Worm (Caenorhabditis elegans) whole organism, L1 larva: ENCODE measurements around the gene srt-59.
A peak's percentile ranks its signal among the peaks of the same experiment; 100 is the strongest.

ENCODE experiments used
- C04F5.9 ChIP-seq: sonication (generic microtip); optimal IDR thresholded peaks from 2 replicates; lab custom pipeline; 2016; ENCODE audit warnings: missing genetic modification characterization, missing compliant biosample characterization
- C16A3.4 ChIP-seq: fragments of 150-350 bp; optimal IDR thresholded peaks from 2 replicates; lab custom pipeline; 2014; ENCODE audit warnings: missing biosample characterization, missing genetic modification characterization
- F16B12.6 ChIP-seq: fragments of 150-350 bp; optimal IDR thresholded peaks from 2 replicates; lab custom pipeline; 2014; ENCODE audit warnings: missing biosample characterization, missing genetic modification characterization
- aha-1 ChIP-seq: fragments of 150-350 bp; optimal IDR thresholded peaks from 2 replicates; lab custom pipeline; 2014; ENCODE audit warnings: missing biosample characterization, missing genetic modification characterization
- alr-1 ChIP-seq: fragments of 200-800 bp; sonication (Bioruptor generic); optimal IDR thresholded peaks from 2 replicates; lab custom pipeline; 2018; ENCODE audit warnings: borderline replicate concordance, mild to moderate bottlenecking, missing genetic modification characterization, missing compliant biosample characterization
- aly-2 ChIP-seq: fragments of 150-350 bp; optimal IDR thresholded peaks from 2 replicates; lab custom pipeline; 2014; ENCODE audit warnings: missing biosample characterization, missing genetic modification characterization
- ama-1 ChIP-seq: fragments of 150-350 bp; optimal IDR thresholded peaks from 2 replicates; lab custom pipeline; 2014
- ceh-63 ChIP-seq: fragments of 200-800 bp; sonication (Bioruptor generic); optimal IDR thresholded peaks from 2 replicates; lab custom pipeline; 2018; ENCODE audit warnings: mild to moderate bottlenecking, missing genetic modification characterization, missing compliant biosample characterization
- ceh-8 ChIP-seq: fragments of 200-800 bp; sonication (Bioruptor generic); optimal IDR thresholded peaks from 2 replicates; lab custom pipeline; 2018; ENCODE audit warnings: mild to moderate bottlenecking, missing genetic modification characterization, moderate library complexity, missing compliant biosample characterization
- ceh-88 ChIP-seq: fragments of 200-800 bp; sonication (Bioruptor generic); IDR thresholded peaks from 2 replicates; pipeline ENCODE4 v1.3.6; 2022; ENCODE audit warnings: missing genetic modification characterization, missing compliant biosample characterization
- ces-1 ChIP-seq: fragments of 150-350 bp; optimal IDR thresholded peaks from 2 replicates; lab custom pipeline; 2014; ENCODE audit warnings: missing biosample characterization, missing genetic modification reagents, missing genetic modification characterization
- dpl-1 ChIP-seq, 3 experiments: fragments of 150-350 bp in 2 of 3; sonication (generic microtip) in 1 of 3; optimal IDR thresholded peaks; 2 replicates each; lab custom pipeline; 2014 to 2017; ENCODE audit warnings: missing biosample characterization in 3 of 3, missing genetic modification characterization in 3 of 3, missing genetic modification reagents in 3 of 3
- dsc-1 ChIP-seq: sonication (generic microtip); optimal IDR thresholded peaks from 2 replicates; lab custom pipeline; 2016; ENCODE audit warnings: mild to moderate bottlenecking, missing genetic modification characterization, missing compliant biosample characterization
- efl-1 ChIP-seq, 4 experiments: fragments of 150-350 bp; optimal IDR thresholded peaks in 3 of 4; peaks in 1 of 4; 1 replicate in 1 of 4; 2 replicates in 3 of 4; lab custom pipeline; 2014; ENCODE audit warnings: missing biosample characterization in 2 of 4, missing genetic modification characterization in 2 of 4, missing genetic modification reagents in 2 of 4
- egl-27 ChIP-seq, 2 experiments: fragments of 150-350 bp in 1 of 2; sonication (generic microtip); optimal IDR thresholded peaks; 3 replicates each; lab custom pipeline; 2017 to 2018; ENCODE audit warnings: missing biosample characterization in 2 of 2, missing genetic modification characterization in 2 of 2, missing genetic modification reagents in 2 of 2
- fkh-10 ChIP-seq: sonication (generic microtip); optimal IDR thresholded peaks from 2 replicates; lab custom pipeline; 2017; ENCODE audit warnings: missing biosample characterization, missing genetic modification reagents, missing genetic modification characterization
- hlh-17 ChIP-seq: fragments of 200-800 bp; sonication (Bioruptor generic); optimal IDR thresholded peaks from 2 replicates; lab custom pipeline; 2018; ENCODE audit warnings: missing genetic modification characterization, mild to moderate bottlenecking, missing compliant biosample characterization, moderate library complexity, borderline replicate concordance
- hpl-2 ChIP-seq: fragments of 150-350 bp; optimal IDR thresholded peaks from 2 replicates; lab custom pipeline; 2014; ENCODE audit warnings: missing biosample characterization, missing genetic modification reagents, missing genetic modification characterization
- irx-1 ChIP-seq: sonication (generic microtip); optimal IDR thresholded peaks from 2 replicates; lab custom pipeline; 2016; ENCODE audit warnings: missing genetic modification characterization, missing compliant biosample characterization
- isw-1 ChIP-seq: fragments of 200-800 bp; sonication (Bioruptor generic); IDR thresholded peaks from 2 replicates; pipeline ENCODE4 v1.3.6; 2022; ENCODE audit warnings: missing genetic modification characterization, missing compliant biosample characterization
- lin-13 ChIP-seq: fragments of 150-350 bp; optimal IDR thresholded peaks from 2 replicates; lab custom pipeline; 2014; ENCODE audit warnings: missing biosample characterization, missing genetic modification reagents, missing genetic modification characterization
- lin-14 ChIP-seq: fragments of 200-800 bp; sonication (Bioruptor generic); optimal IDR thresholded peaks from 2 replicates; lab custom pipeline; 2018; ENCODE audit warnings: mild to moderate bottlenecking, missing genetic modification characterization, moderate library complexity, missing compliant biosample characterization
- lin-35 ChIP-seq, 2 experiments: fragments of 150-350 bp; optimal IDR thresholded peaks; 2 replicates each; lab custom pipeline; 2014; ENCODE audit warnings: missing biosample characterization in 2 of 2, missing genetic modification characterization in 2 of 2, missing genetic modification reagents in 2 of 2
- mab-9 ChIP-seq: fragments of 200-800 bp; sonication (Bioruptor generic); IDR thresholded peaks from 2 replicates; pipeline ENCODE4 v1.3.6; 2022; ENCODE audit warnings: missing genetic modification reagents, missing genetic modification characterization, missing compliant biosample characterization
- mdl-1 ChIP-seq, 2 experiments: fragments of 150-350 bp; optimal IDR thresholded peaks; 2 replicates each; lab custom pipeline; 2014 to 2017; ENCODE audit warnings: missing biosample characterization in 2 of 2, missing genetic modification characterization in 2 of 2, inconsistent platforms in 1 of 2
- mef-2 ChIP-seq: fragments of 150-350 bp; optimal IDR thresholded peaks from 2 replicates; lab custom pipeline; 2014; ENCODE audit warnings: missing biosample characterization, missing genetic modification characterization
- nhr-12 ChIP-seq: sonication (generic microtip); optimal IDR thresholded peaks from 2 replicates; lab custom pipeline; 2017; ENCODE audit warnings: missing biosample characterization, missing genetic modification characterization
- nhr-19 ChIP-seq: fragments of 200-800 bp; sonication (Bioruptor generic); conservative IDR thresholded peaks from 2 replicates; pipeline ENCODE4 v1.3.6; 2022; ENCODE audit warnings: missing genetic modification characterization, missing compliant biosample characterization
- nhr-237 ChIP-seq: fragments of 150-350 bp; optimal IDR thresholded peaks from 2 replicates; lab custom pipeline; 2014; ENCODE audit warnings: missing biosample characterization, missing genetic modification characterization
- nhr-71 ChIP-seq: sonication (generic microtip); optimal IDR thresholded peaks from 2 replicates; lab custom pipeline; 2016; ENCODE audit warnings: mild to moderate bottlenecking, missing genetic modification characterization, moderate library complexity, missing compliant biosample characterization
- nhr-76 ChIP-seq: sonication (generic microtip); optimal IDR thresholded peaks from 2 replicates; lab custom pipeline; 2017; ENCODE audit warnings: missing biosample characterization, missing genetic modification characterization
- nhr-85 ChIP-seq: sonication (generic microtip); peaks from one replicate; lab custom pipeline; 2016; ENCODE audit warnings: missing genetic modification characterization, inconsistent platforms, missing compliant biosample characterization
- nhr-90 ChIP-seq: sonication (generic microtip); optimal IDR thresholded peaks from 2 replicates; lab custom pipeline; 2016; ENCODE audit warnings: mild to moderate bottlenecking, missing genetic modification characterization, missing compliant biosample characterization; ENCODE audit not compliant: poor library complexity
- pqm-1 ChIP-seq: sonication (generic microtip); optimal IDR thresholded peaks from 3 replicates; lab custom pipeline; 2017; ENCODE audit warnings: missing biosample characterization, missing genetic modification characterization
- rnt-1 ChIP-seq: sonication (generic microtip); optimal IDR thresholded peaks from 2 replicates; lab custom pipeline; 2016; ENCODE audit warnings: mild to moderate bottlenecking, missing genetic modification characterization, moderate library complexity, missing compliant biosample characterization
- snpc-4 ChIP-seq: fragments of 150-350 bp; optimal IDR thresholded peaks from 2 replicates; lab custom pipeline; 2014; ENCODE audit warnings: missing biosample characterization, missing genetic modification characterization
- unc-86 ChIP-seq: sonication (generic microtip); optimal IDR thresholded peaks from 2 replicates; lab custom pipeline; 2016; ENCODE audit warnings: missing genetic modification characterization, missing compliant biosample characterization
- unc-98 ChIP-seq: fragments of 200-800 bp; sonication (Bioruptor generic); IDR thresholded peaks from 2 replicates; pipeline ENCODE4 v1.3.6; 2022; ENCODE audit warnings: missing genetic modification characterization, missing compliant biosample characterization
- zip-4 ChIP-seq: fragments of 200-800 bp; sonication (Bioruptor generic); optimal IDR thresholded peaks from 2 replicates; lab custom pipeline; 2018; ENCODE audit warnings: mild to moderate bottlenecking, missing genetic modification characterization, moderate library complexity, missing compliant biosample characterization

srt-59 gene

DNA sequence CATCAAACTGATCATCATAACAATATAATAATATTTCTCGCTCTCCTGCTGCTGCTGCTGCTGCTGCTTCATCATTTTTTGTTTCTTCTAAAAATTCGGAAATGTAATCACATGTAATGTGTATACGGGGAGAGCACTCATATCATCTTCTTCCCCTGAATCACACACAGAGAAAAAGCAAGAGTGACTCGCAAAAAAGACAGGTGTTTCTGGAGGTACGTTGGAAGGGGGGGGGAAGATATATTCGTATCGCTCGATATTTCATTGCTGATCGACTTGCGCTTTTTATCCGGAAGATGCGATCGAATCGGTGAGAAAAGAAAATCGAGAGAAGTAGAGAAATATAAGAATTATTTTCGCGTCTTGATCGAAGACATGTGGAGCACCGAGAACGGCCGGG is 6.1 kb upstream of the srt-59 start (continued):
- TF ChIP-seq nhr-237 (tag; lab: Kevin White, UChicago) (no peak), C04F5.9 (no peak), egl-27 (tag; optimal IDR thresholded peaks at IDR 0.05; lab: Kevin White, UChicago) (no peak), ceh-63 (GFP tag; lab: Kevin White, UChicago) (no peak)
- TF ChIP-seq, all 84 proteins: peak for 8

DNA sequence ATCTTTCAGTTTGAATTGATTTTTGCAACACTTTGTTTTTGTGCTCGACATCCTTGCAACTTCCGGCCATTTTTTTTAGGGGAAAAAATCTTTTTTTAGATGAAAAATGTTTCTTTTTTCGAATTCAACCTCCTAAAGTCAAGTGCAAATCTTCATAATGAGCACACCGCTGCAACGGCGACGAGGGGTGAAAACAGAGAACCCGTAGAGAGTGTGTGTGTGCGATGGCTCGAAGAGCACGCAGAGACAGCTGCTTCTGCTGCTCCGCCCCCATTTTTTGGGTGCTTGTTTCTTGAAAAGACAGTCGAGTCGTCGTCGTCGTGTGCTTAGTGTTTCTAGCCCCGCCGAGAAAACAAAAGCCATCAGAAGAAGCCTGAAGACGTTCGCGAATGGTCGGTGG is 4.6 kb upstream of the srt-59 start, which contains the start of gene inx-18:
Gene inx-18, plus strand, starts transcription at position 301 of the 400 bp plus-strand sequence.
- TF ChIP-seq lin-13 (GFP tag; lab: Kevin White, UChicago) (no peak), irx-1 (tag; lab: Kevin White, UChicago) (no peak), nhr-71 (no peak), ces-1 (no peak), ceh-88 (GFP tag; lab: Robert Waterston, UW) (no peak), rnt-1 (tag; lab: Kevin White, UChicago) (peak; percentile 25), snpc-4 (no peak)

DNA sequence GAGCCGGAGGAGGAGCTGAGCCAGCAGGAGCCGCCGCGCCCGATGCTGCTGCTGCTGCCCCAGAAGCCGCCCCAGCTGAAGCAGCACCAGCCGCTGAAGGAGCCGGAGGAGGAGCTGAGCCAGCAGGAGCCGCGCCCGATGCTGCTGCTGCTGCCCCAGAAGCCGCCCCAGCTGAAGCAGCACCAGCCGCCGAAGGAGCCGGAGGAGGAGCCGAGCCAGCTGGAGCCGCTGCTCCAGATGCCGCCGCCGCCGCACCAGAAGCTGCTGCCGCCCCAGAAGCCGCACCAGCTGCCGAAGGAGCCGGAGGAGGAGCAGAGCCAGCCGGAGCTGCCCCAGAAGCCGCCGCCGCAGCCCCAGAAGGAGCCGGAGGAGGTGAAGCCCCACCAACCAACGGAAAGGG is 3.9 kb upstream of the srt-59 start:
- TF ChIP-seq irx-1 (tag; lab: Kevin White, UChicago) (no peak), isw-1 (GFP tag; lab: Robert Waterston, UW) (no peak), dsc-1 (tag; lab: Kevin White, UChicago) (no peak), lin-13 (GFP tag; lab: Kevin White, UChicago) (no peak), ceh-8 (GFP tag; lab: Kevin White, UChicago) (peak; percentile 91), aha-1 (tag; lab: Kevin White, UChicago) (no peak), zip-4 (GFP tag; lab: Kevin White, UChicago) (no peak), nhr-76 (tag; lab: Kevin White, UChicago) (no peak)
- TF ChIP-seq, all 84 proteins: peak for 1

DNA sequence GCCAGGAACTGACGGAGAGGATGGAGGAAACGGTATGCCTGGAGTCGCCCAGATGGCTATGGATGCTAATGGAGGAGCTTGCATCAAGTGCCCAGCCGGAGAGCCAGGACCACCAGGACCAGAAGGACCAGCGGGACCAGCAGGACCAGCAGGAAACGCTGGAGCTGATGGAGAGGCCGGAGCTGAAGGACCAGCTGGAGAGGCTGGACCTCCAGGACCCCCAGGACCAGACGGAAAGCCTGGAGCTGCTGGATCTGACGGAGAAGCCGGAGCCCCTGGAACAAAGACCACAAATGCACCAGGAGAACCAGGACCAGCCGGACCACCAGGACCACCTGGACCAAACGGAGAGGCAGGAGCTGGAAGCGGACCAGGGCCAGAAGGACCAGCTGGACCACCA is 3.3 kb upstream of the srt-59 start:
- TF ChIP-seq alr-1 (no peak), ama-1 (lab: Kevin White, UChicago) (no peak), aly-2 (no peak), dpl-1 (GFP tag; optimal IDR thresholded peaks at IDR 0.05; lab: Kevin White, UChicago) (no peak), pqm-1 (tag; lab: Kevin White, UChicago) (no peak), C16A3.4 (tag; lab: Kevin White, UChicago) (no peak), fkh-10 (GFP tag; lab: Kevin White, UChicago) (no peak), nhr-19 (GFP tag; lab: Robert Waterston, UW) (no peak), efl-1 (optimal IDR thresholded peaks at IDR 0.05; lab: Kevin White, UChicago) (no peak), efl-1 (GFP tag; optimal IDR thresholded peaks at IDR 0.05 in 1 of 2; lab: Kevin White, UChicago) (no peak), mab-9 (GFP tag; lab: Robert Waterston, UW) (no peak), mdl-1 (tag; optimal IDR thresholded peaks at IDR 0.05; lab: Kevin White, UChicago) (no peak), lin-14 (no peak), C04F5.9 (no peak), mef-2 (no peak), hlh-17 (GFP tag; lab: Kevin White, UChicago) (no peak), nhr-90 (no peak)

DNA sequence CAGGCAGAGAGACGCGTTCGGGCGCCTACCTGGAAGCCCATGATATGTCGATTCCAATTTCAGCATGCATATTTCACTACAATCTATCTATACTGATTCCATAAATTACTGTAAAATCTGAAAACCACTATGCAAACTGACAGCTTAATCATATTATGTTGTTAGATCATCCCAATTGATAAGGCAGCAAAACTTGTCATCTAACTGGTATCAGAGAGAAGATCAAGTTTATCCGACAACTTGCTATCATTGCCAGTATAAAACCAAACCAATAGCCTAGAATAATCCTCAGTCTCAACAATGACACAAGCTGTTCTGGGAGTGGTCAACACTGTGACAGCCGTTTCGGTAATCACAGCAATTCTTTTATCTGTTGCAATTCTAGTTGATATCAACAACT is 2.6 kb upstream of the srt-59 start, which contains the start of gene col-102:
Gene col-102, plus strand, starts transcription at position 301 of the 400 bp plus-strand sequence.
- TF ChIP-seq nhr-12 (tag; lab: Kevin White, UChicago) (no peak), nhr-85 (tag; lab: Kevin White, UChicago) (no peak), lin-35 (GFP tag; optimal IDR thresholded peaks at IDR 0.05; lab: Kevin White, UChicago) (no peak), unc-86 (no peak), dpl-1 (GFP tag; optimal IDR thresholded peaks at IDR 0.05; lab: Kevin White, UChicago) (no peak), F16B12.6 (tag; lab: Kevin White, UChicago) (no peak), mab-9 (GFP tag; lab: Robert Waterston, UW) (no peak), nhr-76 (tag; lab: Kevin White, UChicago) (no peak), irx-1 (tag; lab: Kevin White, UChicago) (no peak), egl-27 (tag; optimal IDR thresholded peaks at IDR 0.05; lab: Kevin White, UChicago) (no peak), unc-98 (GFP tag; lab: Robert Waterston, UW) (no peak), ceh-63 (GFP tag; lab: Kevin White, UChicago) (no peak), mef-2 (no peak), nhr-237 (tag; lab: Kevin White, UChicago) (no peak), alr-1 (no peak), hpl-2 (GFP tag; lab: Kevin White, UChicago) (no peak)
